Worm (Caenorhabditis elegans) whole organism, L4 larva: Measurements from ENCODE around the gene srn-1.

ENCODE experiments used
- F10B5.3 ChIP-seq: sonication (generic microtip); optimal IDR thresholded peaks from 2 replicates; lab custom pipeline; 2016; ENCODE audit warnings: mild to moderate bottlenecking, missing genetic modification characterization, missing compliant biosample characterization
- F44E2.7 ChIP-seq: fragments of 200-800 bp; sonication (Bioruptor generic); IDR thresholded peaks from 2 replicates; pipeline ENCODE4 v2.1.2; 2022; ENCODE audit warnings: missing genetic modification characterization, missing compliant biosample characterization
- F49E8.2 ChIP-seq: sonication (generic microtip); optimal IDR thresholded peaks from 2 replicates; lab custom pipeline; 2016; ENCODE audit warnings: missing compliant biosample characterization, mild to moderate bottlenecking, missing genetic modification characterization, borderline replicate concordance
- T20F7.1 ChIP-seq: fragments of 200-800 bp; sonication (Bioruptor generic); optimal IDR thresholded peaks from 2 replicates; lab custom pipeline; 2018; ENCODE audit warnings: mild to moderate bottlenecking, missing genetic modification characterization, missing compliant biosample characterization
- T26A8.4 ChIP-seq: fragments of 200-800 bp; sonication (Bioruptor generic); IDR thresholded peaks from 2 replicates; pipeline ENCODE4 v1.3.6; 2022; ENCODE audit warnings: missing genetic modification characterization, missing compliant biosample characterization
- Y5F2A.4 ChIP-seq: fragments of 200-800 bp; sonication (Bioruptor generic); optimal IDR thresholded peaks from 2 replicates; lab custom pipeline; 2018; ENCODE audit warnings: mild to moderate bottlenecking, missing genetic modification characterization, missing compliant biosample characterization
- aha-1 ChIP-seq: fragments of 150-350 bp; peaks from one replicate; lab custom pipeline; 2014; ENCODE audit warnings: missing biosample characterization, missing genetic modification characterization
- ceh-20 ChIP-seq: fragments of 200-800 bp; sonication (Bioruptor generic); IDR thresholded peaks from 2 replicates; pipeline ENCODE4 v1.3.6; 2022; ENCODE audit warnings: missing genetic modification reagents, missing genetic modification characterization, missing compliant biosample characterization
- ceh-44 ChIP-seq: fragments of 200-800 bp; sonication (Bioruptor generic); IDR thresholded peaks from 2 replicates; pipeline ENCODE4 v1.3.6; 2022; ENCODE audit warnings: missing genetic modification reagents, missing genetic modification characterization, missing compliant biosample characterization
- ceh-62 ChIP-seq: sonication (generic microtip); optimal IDR thresholded peaks from 2 replicates; lab custom pipeline; 2017; ENCODE audit warnings: missing biosample characterization, missing genetic modification characterization
- ceh-82 ChIP-seq: sonication (generic microtip); optimal IDR thresholded peaks from 2 replicates; lab custom pipeline; 2017; ENCODE audit warnings: missing biosample characterization, missing genetic modification characterization
- cey-2 ChIP-seq: sonication (generic microtip); optimal IDR thresholded peaks from 3 replicates; lab custom pipeline; 2017; ENCODE audit warnings: missing genetic modification characterization, mild to moderate bottlenecking, missing compliant biosample characterization, antibody characterized with exemption, borderline replicate concordance; ENCODE audit not compliant: insufficient read depth
- daf-16 ChIP-seq, 3 experiments: sonication (generic microtip); optimal IDR thresholded peaks; 2 replicates each; lab custom pipeline; 2016 to 2017; ENCODE audit warnings: missing genetic modification characterization in 3 of 3, missing genetic modification reagents in 3 of 3, mild to moderate bottlenecking in 2 of 3, missing compliant biosample characterization in 2 of 3, missing biosample characterization in 1 of 3, moderate library complexity in 1 of 3
- dmd-6 ChIP-seq: fragments of 200-800 bp; sonication (Bioruptor generic); IDR thresholded peaks from 2 replicates; pipeline ENCODE4 v1.3.6; 2022; ENCODE audit warnings: missing genetic modification reagents, missing genetic modification characterization, missing compliant biosample characterization
- egl-27 ChIP-seq: sonication (generic microtip); optimal IDR thresholded peaks from 3 replicates; lab custom pipeline; 2017; ENCODE audit warnings: missing biosample characterization, missing genetic modification reagents, missing genetic modification characterization
- fkh-10 ChIP-seq: fragments of 150-350 bp; optimal IDR thresholded peaks from 2 replicates; lab custom pipeline; 2014; ENCODE audit warnings: missing biosample characterization, missing genetic modification reagents, missing genetic modification characterization
- fos-1 ChIP-seq: fragments of 150-350 bp; optimal IDR thresholded peaks from 2 replicates; lab custom pipeline; 2014; ENCODE audit warnings: missing biosample characterization, missing genetic modification characterization
- gei-8 ChIP-seq: fragments of 200-800 bp; sonication (Bioruptor generic); optimal IDR thresholded peaks from 2 replicates; lab custom pipeline; 2018; ENCODE audit warnings: mild to moderate bottlenecking, missing genetic modification characterization, missing compliant biosample characterization
- hif-1 ChIP-seq, 2 experiments: sonication (generic microtip); optimal IDR thresholded peaks; 2 replicates each; lab custom pipeline; 2016 to 2017; ENCODE audit warnings: missing compliant biosample characterization in 2 of 2, missing genetic modification characterization in 2 of 2, missing genetic modification reagents in 2 of 2, missing genotype in 2 of 2, mild to moderate bottlenecking in 1 of 2
- hlh-11 ChIP-seq: fragments of 200-800 bp; sonication (Bioruptor generic); optimal IDR thresholded peaks from 2 replicates; lab custom pipeline; 2018; ENCODE audit warnings: mild to moderate bottlenecking, missing genetic modification characterization, missing compliant biosample characterization
- hmg-1.1 ChIP-seq: fragments of 200-800 bp; sonication (Bioruptor generic); IDR thresholded peaks from 2 replicates; pipeline ENCODE4 v1.3.6; 2022; ENCODE audit warnings: missing genetic modification reagents, missing genetic modification characterization, missing compliant biosample characterization
- lin-1 ChIP-seq: fragments of 200-800 bp; sonication (Bioruptor generic); IDR thresholded peaks from 2 replicates; pipeline ENCODE4 v1.3.6; 2022; ENCODE audit warnings: missing genetic modification reagents, missing genetic modification characterization, missing compliant biosample characterization
- lin-29 ChIP-seq: fragments of 200-800 bp; sonication (Bioruptor generic); IDR thresholded peaks from 2 replicates; pipeline ENCODE4 v1.3.6; 2022; ENCODE audit warnings: missing genetic modification reagents, missing genetic modification characterization, missing compliant biosample characterization
- lin-38 ChIP-seq: fragments of 200-800 bp; sonication (Bioruptor generic); IDR thresholded peaks from 2 replicates; pipeline ENCODE4 v1.3.6; 2022; ENCODE audit warnings: missing genetic modification reagents, missing genetic modification characterization, missing compliant biosample characterization
- lsy-2 ChIP-seq, 2 experiments: fragments of 150-350 bp in 1 of 2; sonication (generic microtip) in 1 of 2; optimal IDR thresholded peaks; 2 replicates each; lab custom pipeline; 2014 to 2017; ENCODE audit warnings: missing biosample characterization in 2 of 2, missing genetic modification characterization in 2 of 2
- mdl-1 ChIP-seq, 2 experiments: fragments of 150-350 bp in 1 of 2; sonication (generic microtip) in 1 of 2; optimal IDR thresholded peaks; 2 replicates each; lab custom pipeline; 2014 to 2017; ENCODE audit warnings: missing biosample characterization in 2 of 2, missing genetic modification characterization in 2 of 2
- mdt-29 ChIP-seq: fragments of 200-800 bp; sonication (Bioruptor generic); IDR thresholded peaks from 2 replicates; pipeline ENCODE4 v1.3.6; 2022; ENCODE audit warnings: missing genetic modification reagents, missing genetic modification characterization, missing compliant biosample characterization
- mxl-3 ChIP-seq: fragments of 200-800 bp; sonication (Bioruptor generic); optimal IDR thresholded peaks from 2 replicates; lab custom pipeline; 2018; ENCODE audit warnings: mild to moderate bottlenecking, missing genetic modification characterization, missing compliant biosample characterization
- nhr-10 ChIP-seq: fragments of 150-350 bp; optimal IDR thresholded peaks from 2 replicates; lab custom pipeline; 2014; ENCODE audit warnings: missing biosample characterization, missing genetic modification characterization
- nhr-11 ChIP-seq: fragments of 150-350 bp; optimal IDR thresholded peaks from 2 replicates; lab custom pipeline; 2014; ENCODE audit warnings: missing biosample characterization, missing genetic modification characterization
- nhr-237 ChIP-seq: sonication (generic microtip); optimal IDR thresholded peaks from 2 replicates; lab custom pipeline; 2017; ENCODE audit warnings: missing biosample characterization, missing genetic modification characterization
- nhr-42 ChIP-seq: fragments of 200-800 bp; sonication (Bioruptor generic); IDR thresholded peaks from 2 replicates; pipeline ENCODE4 v1.3.6; 2022; ENCODE audit warnings: missing genetic modification characterization, missing compliant biosample characterization
- nhr-48 ChIP-seq: sonication (generic microtip); optimal IDR thresholded peaks from 2 replicates; lab custom pipeline; 2016; ENCODE audit warnings: mild to moderate bottlenecking, missing genetic modification characterization, missing compliant biosample characterization
- nhr-76 ChIP-seq: fragments of 150-350 bp; optimal IDR thresholded peaks from 2 replicates; lab custom pipeline; 2014; ENCODE audit warnings: missing biosample characterization, missing genetic modification characterization
- nhr-77 ChIP-seq: fragments of 150-350 bp; optimal IDR thresholded peaks from 2 replicates; lab custom pipeline; 2014; ENCODE audit warnings: missing biosample characterization, missing genetic modification characterization
- pha-4 ChIP-seq, 2 experiments: fragments of 150-350 bp in 1 of 2; fragments of 200-800 bp in 1 of 2; sonication (Bioruptor generic) in 1 of 2; IDR thresholded peaks in 1 of 2; optimal IDR thresholded peaks in 1 of 2; 2 replicates each; pipeline versions ENCODE4 v1.3.6 to Lab custom; 2014 to 2022; ENCODE audit warnings: missing genetic modification characterization in 2 of 2, missing genetic modification reagents in 2 of 2, missing biosample characterization in 1 of 2, missing compliant biosample characterization in 1 of 2
- pqm-1 ChIP-seq: sonication (generic microtip); optimal IDR thresholded peaks from 2 replicates; lab custom pipeline; 2017; ENCODE audit warnings: missing biosample characterization, missing genetic modification characterization
- saeg-2 ChIP-seq: fragments of 200-800 bp; sonication (Bioruptor generic); IDR thresholded peaks from 2 replicates; pipeline ENCODE4 v1.3.6; 2022; ENCODE audit warnings: missing genetic modification reagents, missing genetic modification characterization, missing compliant biosample characterization
- skn-1 ChIP-seq: fragments of 150-350 bp; optimal IDR thresholded peaks from 2 replicates; lab custom pipeline; 2014; ENCODE audit warnings: missing biosample characterization, missing genetic modification characterization
- snpc-1.2 ChIP-seq: fragments of 200-800 bp; sonication (Bioruptor generic); IDR thresholded peaks from 2 replicates; pipeline ENCODE4 v1.3.6; 2022; ENCODE audit warnings: missing genetic modification reagents, missing genetic modification characterization, missing compliant biosample characterization
- spr-1 ChIP-seq: sonication (generic microtip); optimal IDR thresholded peaks from 2 replicates; lab custom pipeline; 2016; ENCODE audit warnings: mild to moderate bottlenecking, missing genetic modification characterization, missing compliant biosample characterization
- spr-3 ChIP-seq: fragments of 200-800 bp; sonication (Bioruptor generic); optimal IDR thresholded peaks from 2 replicates; lab custom pipeline; 2018; ENCODE audit warnings: mild to moderate bottlenecking, missing genetic modification characterization, missing compliant biosample characterization
- unc-130 ChIP-seq: sonication (generic microtip); optimal IDR thresholded peaks from 2 replicates; lab custom pipeline; 2016; ENCODE audit warnings: missing genetic modification reagents, missing genetic modification characterization, missing compliant biosample characterization
- unc-39 ChIP-seq: sonication (generic microtip); optimal IDR thresholded peaks from 2 replicates; lab custom pipeline; 2017; ENCODE audit warnings: missing biosample characterization, missing genetic modification characterization
- vab-7 ChIP-seq: fragments of 200-800 bp; sonication (Bioruptor generic); IDR thresholded peaks from 2 replicates; pipeline ENCODE4 v1.3.6; 2022; ENCODE audit warnings: missing genetic modification reagents, missing genetic modification characterization, missing compliant biosample characterization
- zip-2 ChIP-seq: fragments of 150-350 bp; optimal IDR thresholded peaks from 2 replicates; lab custom pipeline; 2014; ENCODE audit warnings: missing biosample characterization, missing genetic modification characterization
- ztf-11 ChIP-seq: fragments of 150-350 bp; optimal IDR thresholded peaks from 2 replicates; lab custom pipeline; 2014; ENCODE audit warnings: missing biosample characterization, missing genetic modification characterization

The srn-1 gene

DNA sequence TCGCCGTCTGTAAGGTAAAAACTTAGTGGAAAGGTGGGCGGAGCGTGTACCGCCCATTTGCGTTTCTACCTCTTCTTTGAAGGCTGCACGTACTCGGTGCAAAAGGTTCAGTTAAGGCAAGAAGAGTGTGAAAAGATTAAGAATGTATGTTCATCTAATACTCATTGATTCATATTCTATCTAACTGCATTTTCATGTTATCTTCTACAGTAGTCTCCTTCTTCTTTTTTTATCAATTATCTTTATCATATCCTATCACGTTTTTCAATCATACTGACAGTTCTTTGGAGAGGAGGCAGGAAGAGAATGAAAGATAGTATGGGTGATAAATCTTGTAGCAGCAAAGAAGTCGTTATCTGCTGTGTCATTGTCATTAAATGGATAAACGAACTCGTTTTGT lies 38.8 kb downstream of the srn-1 start (continued):
- TF ChIP-seq lin-29 = no peak
- peak; percentile 100 for TF ChIP-seq aha-1 (tag; lab: Kevin White, UChicago)
- TF ChIP-seq spr-1 = peak; percentile 20
- TF ChIP-seq dmd-6 (GFP tag; lab: Robert Waterston, UW) = peak; percentile 97
- peak; percentile 76 for TF ChIP-seq gei-8 (GFP tag; lab: Kevin White, UChicago)
- TF ChIP-seq ceh-20 = peak; percentile 71
- peak; percentile 91 for TF ChIP-seq cey-2 (tag; lab: Kevin White, UChicago)
- TF ChIP-seq nhr-10 (tag; lab: Kevin White, UChicago) = peak; percentile 29
- TF ChIP-seq daf-16 (GFP tag; optimal IDR thresholded peaks at IDR 0.05; lab: Kevin White, UChicago) = no peak
- TF ChIP-seq daf-16 (tag; optimal IDR thresholded peaks at IDR 0.05; lab: Kevin White, UChicago) = peak; percentile 7
- TF ChIP-seq skn-1 (tag; lab: Kevin White, UChicago) = no peak
- TF ChIP-seq T26A8.4 (GFP tag; lab: Robert Waterston, UW) = no peak
- no peak for TF ChIP-seq lin-38 (GFP tag; lab: Robert Waterston, UW)

DNA sequence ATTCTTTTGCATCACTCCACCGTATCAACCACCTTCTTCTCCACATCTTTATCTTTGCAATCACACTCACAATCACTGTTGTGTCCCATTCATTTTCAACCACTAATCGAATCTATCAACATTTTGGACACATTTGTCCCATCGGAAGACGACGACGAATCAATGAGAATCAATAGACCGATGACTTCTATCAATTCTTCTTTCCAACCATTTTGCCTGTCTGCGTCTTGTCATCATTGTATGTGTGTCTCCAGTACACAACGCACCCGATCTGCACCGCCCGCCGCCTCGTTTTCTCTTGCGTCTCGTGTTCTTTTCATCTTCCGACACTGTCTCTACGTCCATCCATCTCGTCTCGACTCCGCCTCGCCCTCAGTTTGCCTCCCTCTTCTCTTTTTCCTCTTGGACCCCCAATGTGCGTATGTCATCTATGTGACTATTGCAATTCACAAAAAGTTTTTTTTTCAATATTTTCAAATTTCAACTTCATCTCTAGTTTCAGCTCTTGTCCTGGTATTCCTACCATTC lies 39.7 kb downstream of the srn-1 start, which contains the start of gene dmd-7:
Gene dmd-7 (plus strand): TSS at position 478 of the 528 bp plus-strand sequence.
- TF ChIP-seq snpc-1.2 (GFP tag; lab: Robert Waterston, UW) = no peak
- TF ChIP-seq T26A8.4 (GFP tag; lab: Robert Waterston, UW) = peak; percentile 67; the same call in 1 of the 2 replicates
- TF ChIP-seq pha-4 (GFP tag; IDR thresholded peaks at IDR 0.05; lab: Robert Waterston, UW) = peak; percentile 61; the same call in 1 of the 2 replicates
- no peak for TF ChIP-seq pha-4 (tag; optimal IDR thresholded peaks at IDR 0.05; lab: Kevin White, UChicago)
- no peak for TF ChIP-seq ceh-44
- no peak for TF ChIP-seq egl-27 (tag; lab: Kevin White, UChicago)
- peak; percentile 96 for TF ChIP-seq hlh-11 (tag; lab: Kevin White, UChicago)
- TF ChIP-seq mdl-1 (tag; optimal IDR thresholded peaks at IDR 0.05; lab: Kevin White, UChicago) = peak; percentile 81 to 95
- peak; percentile 86 for TF ChIP-seq mxl-3 (GFP tag; lab: Kevin White, UChicago)
- TF ChIP-seq daf-16 (GFP tag; optimal IDR thresholded peaks at IDR 0.05; lab: Kevin White, UChicago) = peak; percentile 23 to 51
- TF ChIP-seq daf-16 (tag; optimal IDR thresholded peaks at IDR 0.05; lab: Kevin White, UChicago) = peak; percentile 55
- TF ChIP-seq cey-2 (tag; lab: Kevin White, UChicago) = peak; percentile 58
- no peak for TF ChIP-seq Y5F2A.4 (GFP tag; lab: Kevin White, UChicago)
- no peak for TF ChIP-seq F44E2.7 (GFP tag; lab: Robert Waterston, UW)
- TF ChIP-seq F49E8.2 (tag; lab: Kevin White, UChicago) = no peak
- peak; percentile 63 for TF ChIP-seq nhr-76 (tag; lab: Kevin White, UChicago)
- peak; percentile 100 for TF ChIP-seq nhr-48 (tag; lab: Kevin White, UChicago)
- TF ChIP-seq pqm-1 (tag; lab: Kevin White, UChicago) = peak; percentile 1
- TF ChIP-seq fkh-10 (GFP tag; lab: Kevin White, UChicago) = no peak
- TF ChIP-seq hif-1 (tag; optimal IDR thresholded peaks at IDR 0.05; lab: Kevin White, UChicago) = peak; percentile 2 to 95
- peak; percentile 84 for TF ChIP-seq hmg-1.1
- TF ChIP-seq ceh-62 = no peak
- TF ChIP-seq spr-3 (GFP tag; lab: Kevin White, UChicago) = no peak
- no peak for TF ChIP-seq ztf-11 (tag; lab: Kevin White, UChicago)
- TF ChIP-seq lin-1 (GFP tag; lab: Robert Waterston, UW) = peak; percentile 75; the same call in 1 of the 2 replicates
- peak; percentile 76 for TF ChIP-seq nhr-11 (tag; lab: Kevin White, UChicago)
- TF ChIP-seq ceh-82 (tag; lab: Kevin White, UChicago) = no peak
- TF ChIP-seq zip-2 (tag; lab: Kevin White, UChicago) = no peak
- peak; percentile 69; the same call in 1 of the 2 replicates for TF ChIP-seq saeg-2 (GFP tag; lab: Robert Waterston, UW)
- TF ChIP-seq fos-1 (tag; lab: Kevin White, UChicago) = no peak
- TF ChIP-seq T20F7.1 (GFP tag; lab: Kevin White, UChicago) = no peak
- peak; percentile 99 for TF ChIP-seq dmd-6 (GFP tag; lab: Robert Waterston, UW)
- no peak for TF ChIP-seq unc-130 (GFP tag; lab: Kevin White, UChicago)
- no peak for TF ChIP-seq vab-7 (GFP tag; lab: Robert Waterston, UW)
- peak; percentile 85 for TF ChIP-seq nhr-77
- no peak for TF ChIP-seq unc-39 (tag; lab: Kevin White, UChicago)
- TF ChIP-seq spr-1 = peak; percentile 59
- no peak for TF ChIP-seq nhr-237 (tag; lab: Kevin White, UChicago)
- TF ChIP-seq mdt-29 = 0 out of 2 replicates have a peak, but pooled peaks have one; percentile 50
- 0 out of 2 replicates have a peak, but pooled peaks have one; percentile 49 for TF ChIP-seq nhr-42 (GFP tag; lab: Robert Waterston, UW)
- TF ChIP-seq ceh-20 = peak; percentile 82
- TF ChIP-seq F10B5.3 (tag; lab: Kevin White, UChicago) = no peak
- TF ChIP-seq lsy-2 (tag; optimal IDR thresholded peaks at IDR 0.05; lab: Kevin White, UChicago) = peak; percentile 75 to 86
